Worm (Caenorhabditis elegans) whole organism, L4 larva: ENCODE results near the gene C44H4.4.

Experiments
- F10B5.3 ChIP-seq: sonication (generic microtip); optimal IDR thresholded peaks from 2 replicates; lab custom pipeline; 2016; ENCODE audit warnings: mild to moderate bottlenecking, missing genetic modification characterization, missing compliant biosample characterization
- R02D3.7 ChIP-seq: fragments of 150-350 bp; sonication (generic microtip); optimal IDR thresholded peaks from 3 replicates; lab custom pipeline; 2014; ENCODE audit warnings: missing biosample characterization, missing genetic modification characterization
- T20F7.1 ChIP-seq: fragments of 200-800 bp; sonication (Bioruptor generic); optimal IDR thresholded peaks from 2 replicates; lab custom pipeline; 2018; ENCODE audit warnings: mild to moderate bottlenecking, missing genetic modification characterization, missing compliant biosample characterization
- T26A8.4 ChIP-seq: fragments of 200-800 bp; sonication (Bioruptor generic); IDR thresholded peaks from 2 replicates; pipeline ENCODE4 v1.3.6; 2022; ENCODE audit warnings: missing genetic modification characterization, missing compliant biosample characterization
- ZK546.5 ChIP-seq, 2 experiments: sonication (generic microtip); optimal IDR thresholded peaks; 2 replicates each; lab custom pipeline; 2017; ENCODE audit warnings: missing biosample characterization in 2 of 2, missing genetic modification characterization in 2 of 2
- aha-1 ChIP-seq: fragments of 150-350 bp; peaks from one replicate; lab custom pipeline; 2014; ENCODE audit warnings: missing biosample characterization, missing genetic modification characterization
- aly-2 ChIP-seq: sonication (generic microtip); optimal IDR thresholded peaks from 2 replicates; lab custom pipeline; 2018; ENCODE audit warnings: missing biosample characterization, missing genetic modification characterization
- attf-4 ChIP-seq: sonication (generic microtip); optimal IDR thresholded peaks from 3 replicates; lab custom pipeline; 2017; ENCODE audit warnings: missing biosample characterization, missing genetic modification characterization
- ceh-62 ChIP-seq: sonication (generic microtip); optimal IDR thresholded peaks from 2 replicates; lab custom pipeline; 2017; ENCODE audit warnings: missing biosample characterization, missing genetic modification characterization
- ces-1 ChIP-seq: fragments of 150-350 bp; sonication (generic microtip); optimal IDR thresholded peaks from 4 replicates; lab custom pipeline; 2014; ENCODE audit warnings: missing biosample characterization, missing genetic modification reagents, missing genetic modification characterization
- ctbp-1 ChIP-seq: fragments of 200-800 bp; sonication (Bioruptor generic); IDR thresholded peaks from 2 replicates; pipeline ENCODE4 v1.3.6; 2022; ENCODE audit warnings: missing genetic modification reagents, missing genetic modification characterization, missing compliant biosample characterization
- daf-16 ChIP-seq, 3 experiments: sonication (generic microtip); optimal IDR thresholded peaks; 2 replicates each; lab custom pipeline; 2016 to 2017; ENCODE audit warnings: missing genetic modification characterization in 3 of 3, missing genetic modification reagents in 3 of 3, mild to moderate bottlenecking in 2 of 3, missing compliant biosample characterization in 2 of 3, missing biosample characterization in 1 of 3, moderate library complexity in 1 of 3
- daf-19 ChIP-seq: fragments of 200-800 bp; sonication (Bioruptor generic); conservative IDR thresholded peaks from 2 replicates; pipeline ENCODE4 v1.3.6; 2022; ENCODE audit warnings: missing genetic modification characterization, missing compliant biosample characterization
- dmd-9 ChIP-seq: fragments of 200-800 bp; sonication (Bioruptor generic); IDR thresholded peaks from 2 replicates; pipeline ENCODE4 v1.3.6; 2022; ENCODE audit warnings: missing genetic modification reagents, missing genetic modification characterization, missing compliant biosample characterization
- dpl-1 ChIP-seq: fragments of 150-350 bp; optimal IDR thresholded peaks from 2 replicates; lab custom pipeline; 2014; ENCODE audit warnings: missing biosample characterization, missing genetic modification reagents, missing genetic modification characterization
- duxl-1 ChIP-seq: sonication (generic microtip); optimal IDR thresholded peaks from 2 replicates; lab custom pipeline; 2016; ENCODE audit warnings: mild to moderate bottlenecking, missing genetic modification characterization, moderate library complexity, missing compliant biosample characterization; ENCODE audit not compliant: poor library complexity
- egl-27 ChIP-seq: sonication (generic microtip); optimal IDR thresholded peaks from 3 replicates; lab custom pipeline; 2017; ENCODE audit warnings: missing biosample characterization, missing genetic modification reagents, missing genetic modification characterization
- fkh-10 ChIP-seq: fragments of 150-350 bp; optimal IDR thresholded peaks from 2 replicates; lab custom pipeline; 2014; ENCODE audit warnings: missing biosample characterization, missing genetic modification reagents, missing genetic modification characterization
- hif-1 ChIP-seq, 2 experiments: sonication (generic microtip); optimal IDR thresholded peaks; 2 replicates each; lab custom pipeline; 2016 to 2017; ENCODE audit warnings: missing compliant biosample characterization in 2 of 2, missing genetic modification characterization in 2 of 2, missing genetic modification reagents in 2 of 2, missing genotype in 2 of 2, mild to moderate bottlenecking in 1 of 2
- hlh-30 ChIP-seq: sonication (generic microtip); optimal IDR thresholded peaks from 2 replicates; lab custom pipeline; 2017; ENCODE audit warnings: antibody characterized with exemption, mild to moderate bottlenecking, missing genetic modification characterization, missing compliant biosample characterization; ENCODE audit not compliant: insufficient read depth
- lin-29 ChIP-seq: fragments of 200-800 bp; sonication (Bioruptor generic); IDR thresholded peaks from 2 replicates; pipeline ENCODE4 v1.3.6; 2022; ENCODE audit warnings: missing genetic modification reagents, missing genetic modification characterization, missing compliant biosample characterization
- lsy-2 ChIP-seq, 2 experiments: fragments of 150-350 bp in 1 of 2; sonication (generic microtip) in 1 of 2; optimal IDR thresholded peaks; 2 replicates each; lab custom pipeline; 2014 to 2017; ENCODE audit warnings: missing biosample characterization in 2 of 2, missing genetic modification characterization in 2 of 2
- madf-5 ChIP-seq, 2 experiments: fragments of 200-800 bp; sonication (Bioruptor generic); IDR thresholded peaks; 2 replicates each; pipeline ENCODE4 v1.3.6; 2022; ENCODE audit warnings: missing compliant biosample characterization in 2 of 2, missing genetic modification characterization in 2 of 2
- mdl-1 ChIP-seq, 2 experiments: fragments of 150-350 bp in 1 of 2; sonication (generic microtip) in 1 of 2; optimal IDR thresholded peaks; 2 replicates each; lab custom pipeline; 2014 to 2017; ENCODE audit warnings: missing biosample characterization in 2 of 2, missing genetic modification characterization in 2 of 2
- mdt-29 ChIP-seq: fragments of 200-800 bp; sonication (Bioruptor generic); IDR thresholded peaks from 2 replicates; pipeline ENCODE4 v1.3.6; 2022; ENCODE audit warnings: missing genetic modification reagents, missing genetic modification characterization, missing compliant biosample characterization
- mes-2 ChIP-seq: sonication (generic microtip); optimal IDR thresholded peaks from 2 replicates; lab custom pipeline; 2016; ENCODE audit warnings: missing genotype, mild to moderate bottlenecking, missing genetic modification characterization, missing compliant biosample characterization; ENCODE audit not compliant: poor library complexity, severe bottlenecking
- nhr-41 ChIP-seq: fragments of 200-800 bp; sonication (Bioruptor generic); IDR thresholded peaks from 2 replicates; pipeline ENCODE4 v1.3.6; 2022; ENCODE audit warnings: missing genetic modification reagents, missing genetic modification characterization, missing compliant biosample characterization
- nhr-6 ChIP-seq: fragments of 150-350 bp; optimal IDR thresholded peaks from 2 replicates; lab custom pipeline; 2014; ENCODE audit warnings: missing biosample characterization, missing genetic modification characterization
- nhr-76 ChIP-seq: fragments of 150-350 bp; optimal IDR thresholded peaks from 2 replicates; lab custom pipeline; 2014; ENCODE audit warnings: missing biosample characterization, missing genetic modification characterization
- pha-4 ChIP-seq, 2 experiments: fragments of 150-350 bp in 1 of 2; fragments of 200-800 bp in 1 of 2; sonication (Bioruptor generic) in 1 of 2; IDR thresholded peaks in 1 of 2; optimal IDR thresholded peaks in 1 of 2; 2 replicates each; pipeline versions ENCODE4 v1.3.6 to Lab custom; 2014 to 2022; ENCODE audit warnings: missing genetic modification characterization in 2 of 2, missing genetic modification reagents in 2 of 2, missing biosample characterization in 1 of 2, missing compliant biosample characterization in 1 of 2
- skn-1 ChIP-seq: fragments of 150-350 bp; optimal IDR thresholded peaks from 2 replicates; lab custom pipeline; 2014; ENCODE audit warnings: missing biosample characterization, missing genetic modification characterization
- zag-1 ChIP-seq: fragments of 150-350 bp; optimal IDR thresholded peaks from 2 replicates; lab custom pipeline; 2014; ENCODE audit warnings: missing biosample characterization, missing genetic modification characterization
- zfp-2 ChIP-seq: sonication (generic microtip); optimal IDR thresholded peaks from 2 replicates; lab custom pipeline; 2016; ENCODE audit warnings: mild to moderate bottlenecking, missing genetic modification characterization, missing compliant biosample characterization
- zip-2 ChIP-seq: fragments of 150-350 bp; optimal IDR thresholded peaks from 2 replicates; lab custom pipeline; 2014; ENCODE audit warnings: missing biosample characterization, missing genetic modification characterization
- ztf-11 ChIP-seq: fragments of 150-350 bp; optimal IDR thresholded peaks from 2 replicates; lab custom pipeline; 2014; ENCODE audit warnings: missing biosample characterization, missing genetic modification characterization

The C44H4.4 gene

DNA sequence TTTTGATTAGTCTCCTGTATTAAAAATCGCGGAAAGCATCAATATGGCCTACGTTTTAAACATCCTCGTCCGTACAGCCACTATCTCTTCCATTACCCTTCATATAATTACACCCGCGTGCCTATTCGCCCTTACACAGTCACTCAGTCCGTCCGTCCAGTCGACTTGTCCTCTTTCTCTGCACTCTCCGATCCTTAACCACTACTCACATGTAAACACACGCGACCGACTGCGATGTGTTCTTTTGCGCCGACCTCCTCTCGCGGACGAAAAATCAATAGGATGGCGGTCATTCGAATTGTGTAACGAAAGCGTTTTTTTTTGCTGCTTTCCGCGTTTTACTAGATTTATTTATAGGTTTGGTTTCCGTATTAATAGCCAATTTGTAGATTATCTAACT is 13.8 kb upstream of the C44H4.4 start, which contains the start of gene eor-2 (continued):
- no peak for TF ChIP-seq zip-2
- no peak for TF ChIP-seq mes-2 (tag; lab: Kevin White, UChicago)
- peak in 1 of 2 experiments; percentile 58 for TF ChIP-seq hif-1 (tag; optimal IDR thresholded peaks at IDR 0.05; lab: Kevin White, UChicago)
- peak in 1 of 2 experiments; percentile 5 for TF ChIP-seq daf-16 (GFP tag; optimal IDR thresholded peaks at IDR 0.05; lab: Kevin White, UChicago)
- peak; percentile 97 for TF ChIP-seq daf-16 (tag; optimal IDR thresholded peaks at IDR 0.05; lab: Kevin White, UChicago)
- TF ChIP-seq aly-2 (tag; lab: Kevin White, UChicago): no peak
- TF ChIP-seq T26A8.4: no peak; the same call in 1 of the 2 replicates
- no peak for TF ChIP-seq egl-27 (tag; lab: Kevin White, UChicago)
- TF ChIP-seq duxl-1 (tag; lab: Kevin White, UChicago): no peak
- no peak for TF ChIP-seq daf-19
- TF ChIP-seq attf-4: no peak
- TF ChIP-seq dpl-1 (GFP tag; lab: Kevin White, UChicago): peak; percentile 59
- TF ChIP-seq, all 104 proteins: peak for 35

DNA sequence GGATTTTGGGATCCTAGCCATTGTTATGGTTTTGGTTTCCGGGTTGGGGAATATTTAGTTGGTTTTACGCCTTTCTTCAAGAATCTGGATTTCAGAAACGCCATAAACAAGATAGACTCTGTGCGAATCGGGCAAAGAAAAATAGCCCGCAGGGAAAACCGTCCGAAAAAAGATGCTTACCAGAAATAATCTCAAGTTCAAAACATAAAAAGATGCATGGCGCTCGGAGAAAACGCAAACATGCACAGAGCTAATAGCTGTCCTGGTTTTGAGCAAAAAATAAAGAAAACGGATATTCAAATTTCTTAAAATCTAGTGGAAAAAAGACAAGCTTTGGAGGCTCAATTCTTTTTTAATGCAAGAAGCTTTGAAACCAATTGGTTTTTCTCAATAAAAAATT is 10.3 kb upstream of the C44H4.4 start, which contains the start of gene C44H4.6:
C44H4.6 (minus strand) TSS at position 101 of the 400 bp plus-strand sequence.
- no peak for TF ChIP-seq aha-1 (tag; lab: Kevin White, UChicago)
- TF ChIP-seq T26A8.4: no peak
- TF ChIP-seq lin-29 (GFP tag; lab: Robert Waterston, UW): no peak
- no peak for TF ChIP-seq mdl-1 (tag; optimal IDR thresholded peaks at IDR 0.05; lab: Kevin White, UChicago)
- no peak for TF ChIP-seq ceh-62 (tag; lab: Kevin White, UChicago)
- no peak for TF ChIP-seq ces-1
- TF ChIP-seq, all 104 proteins: peak for 0

DNA sequence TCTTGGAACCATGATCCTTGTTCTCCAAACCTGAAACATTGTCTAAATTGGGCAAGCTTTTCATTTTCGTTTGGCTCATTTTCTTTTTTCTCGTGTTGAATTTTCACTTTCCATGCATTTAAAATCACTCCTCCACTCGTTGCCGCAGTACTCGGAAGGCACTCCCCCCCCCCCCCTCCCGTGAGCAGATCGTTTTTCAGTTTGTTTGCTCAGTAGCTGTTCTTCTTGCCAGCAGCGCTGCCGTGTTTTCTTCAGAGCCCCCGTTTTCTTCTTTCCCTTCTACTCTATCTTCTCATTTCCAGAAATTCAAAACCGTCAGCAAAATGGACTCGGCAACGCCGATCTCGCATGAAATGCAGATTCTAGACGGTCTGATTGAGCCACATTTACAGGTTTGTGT is 5.9 kb upstream of the C44H4.4 start, which contains the start of gene C44H4.8:
C44H4.8 (plus strand) TSS at position 301 of the 400 bp plus-strand sequence.
- TF ChIP-seq mdt-29 (GFP tag; lab: Robert Waterston, UW): no peak
- TF ChIP-seq skn-1 (tag; lab: Kevin White, UChicago): no peak
- no peak for TF ChIP-seq pha-4 (GFP tag; IDR thresholded peaks at IDR 0.05; lab: Robert Waterston, UW)
- TF ChIP-seq pha-4 (tag; optimal IDR thresholded peaks at IDR 0.05; lab: Kevin White, UChicago): no peak
- no peak for TF ChIP-seq nhr-6
- TF ChIP-seq ztf-11: no peak
- no peak for TF ChIP-seq zip-2
- no peak for TF ChIP-seq madf-5 (GFP tag; IDR thresholded peaks at IDR 0.05; lab: Robert Waterston, UW)
- TF ChIP-seq F10B5.3: no peak
- no peak for TF ChIP-seq ZK546.5 (tag; optimal IDR thresholded peaks at IDR 0.05; lab: Kevin White, UChicago)
- no peak for TF ChIP-seq fkh-10 (GFP tag; lab: Kevin White, UChicago)
- no peak for TF ChIP-seq dpl-1 (GFP tag; lab: Kevin White, UChicago)
- TF ChIP-seq nhr-76 (tag; lab: Kevin White, UChicago): no peak
- TF ChIP-seq T20F7.1: no peak
- TF ChIP-seq, all 104 proteins: peak for 0

DNA sequence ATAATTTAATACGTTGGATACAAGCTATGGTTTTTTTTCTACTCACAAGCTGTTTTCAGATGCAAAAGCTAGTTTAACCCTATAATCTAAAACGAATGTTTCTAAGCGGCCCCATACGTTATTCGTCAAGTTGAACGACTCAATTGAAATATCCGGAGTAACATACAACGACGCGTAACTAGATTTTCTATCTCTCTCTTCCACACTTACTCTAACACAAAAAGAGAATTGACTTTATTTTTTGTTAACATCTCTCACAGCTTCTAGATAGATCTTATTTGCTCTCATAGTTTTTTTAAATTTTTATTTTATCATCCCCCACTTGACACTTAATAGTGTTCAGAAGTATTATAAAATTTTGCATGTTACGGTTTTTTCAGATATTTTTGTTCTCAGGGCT is 4.3 kb upstream of the C44H4.4 start:
- TF ChIP-seq fkh-10 (GFP tag; lab: Kevin White, UChicago): peak; percentile 96
- TF ChIP-seq dmd-9 (GFP tag; lab: Robert Waterston, UW): no peak
- TF ChIP-seq zfp-2: no peak
- no peak for TF ChIP-seq zag-1 (tag; lab: Kevin White, UChicago)
- no peak for TF ChIP-seq pha-4 (GFP tag; IDR thresholded peaks at IDR 0.05; lab: Robert Waterston, UW)
- TF ChIP-seq pha-4 (tag; optimal IDR thresholded peaks at IDR 0.05; lab: Kevin White, UChicago): no peak
- TF ChIP-seq lsy-2 (tag; optimal IDR thresholded peaks at IDR 0.05; lab: Kevin White, UChicago): peak in 1 of 2 experiments; percentile 3
- no peak for TF ChIP-seq hlh-30 (tag; lab: Kevin White, UChicago)
- TF ChIP-seq zip-2: no peak
- no peak for TF ChIP-seq R02D3.7 (tag; lab: Kevin White, UChicago)
- 0 out of 2 replicates have a peak, but pooled peaks have one; percentile 16 for TF ChIP-seq ctbp-1 (GFP tag; lab: Robert Waterston, UW)
- TF ChIP-seq ces-1: peak; percentile 94
- no peak for TF ChIP-seq nhr-41 (GFP tag; lab: Robert Waterston, UW)
